Worm (Caenorhabditis elegans) whole organism, late embryonic: ENCODE data around the gene let-60.

ENCODE experiments used
- Y22D7AL.16 ChIP-seq: sonication (generic microtip); optimal IDR thresholded peaks from 2 replicates; lab custom pipeline; 2016; ENCODE audit warnings: missing genetic modification characterization, missing compliant biosample characterization
- ceh-48 ChIP-seq: sonication (generic microtip); optimal IDR thresholded peaks from 2 replicates; lab custom pipeline; 2016; ENCODE audit warnings: missing genetic modification characterization, inconsistent platforms, missing compliant biosample characterization
- dve-1 ChIP-seq: sonication (generic microtip); optimal IDR thresholded peaks from 2 replicates; lab custom pipeline; 2017; ENCODE audit warnings: antibody characterized with exemption, mild to moderate bottlenecking, missing genetic modification characterization, missing compliant biosample characterization
- ets-4 ChIP-seq: sonication (generic microtip); optimal IDR thresholded peaks from 2 replicates; lab custom pipeline; 2016; ENCODE audit warnings: missing genetic modification characterization, missing compliant biosample characterization
- nfya-1 ChIP-seq: sonication (generic microtip); optimal IDR thresholded peaks from 2 replicates; lab custom pipeline; 2017; ENCODE audit warnings: missing genetic modification characterization, mild to moderate bottlenecking, missing compliant biosample characterization, antibody characterized with exemption, moderate library complexity
- nhr-232 ChIP-seq: sonication (generic microtip); optimal IDR thresholded peaks from 2 replicates; lab custom pipeline; 2016; ENCODE audit warnings: missing genetic modification characterization, missing compliant biosample characterization
- pros-1 ChIP-seq: fragments of 150-350 bp; optimal IDR thresholded peaks from 2 replicates; lab custom pipeline; 2014; ENCODE audit warnings: missing biosample characterization, missing genetic modification reagents, missing genetic modification characterization
- tbx-2 ChIP-seq: sonication (generic microtip); optimal IDR thresholded peaks from 2 replicates; lab custom pipeline; 2016; ENCODE audit warnings: missing genetic modification characterization, missing compliant biosample characterization

DNA sequence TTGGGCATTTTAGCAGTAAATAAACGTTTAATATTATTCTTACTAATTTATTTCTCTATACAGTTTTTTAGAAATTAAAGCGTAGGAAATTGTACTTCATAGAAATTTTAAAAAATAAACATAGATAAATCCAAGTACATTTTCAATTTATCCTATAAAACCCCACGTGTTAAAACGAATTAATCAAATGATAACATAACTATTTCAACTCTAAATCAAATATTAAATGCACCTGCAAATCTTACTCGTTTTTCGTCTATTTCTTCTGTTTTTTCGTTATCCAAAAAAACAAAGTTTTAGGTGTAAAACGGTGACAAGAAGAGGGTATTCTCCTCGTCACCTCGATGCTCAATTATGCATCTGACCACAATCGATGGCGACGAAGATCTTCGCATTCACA is 44.1 kb upstream of the let-60 start, which contains the start of gene K01A6.6:
- TF ChIP-seq ceh-48 (no peak), nfya-1 (tag; lab: Kevin White, UChicago) (no peak), Y22D7AL.16 (tag; lab: Kevin White, UChicago) (no peak), pros-1 (tag; lab: Kevin White, UChicago) (no peak), dve-1 (tag; lab: Kevin White, UChicago) (no peak), ets-4 (tag; lab: Kevin White, UChicago) (no peak), nhr-232 (no peak), tbx-2 (tag; lab: Kevin White, UChicago) (no peak)
